Fruit fly (Drosophila melanogaster): ENCODE measurements around the gene Rlip.

dm6 chr3R:20984902-20985301 is 32.6 kb upstream of the Rlip start:
- TF ChIP-seq esg (GFP tag; conservative IDR thresholded peaks at IDR 0.05) (no peak), salm (tag; optimal IDR thresholded peaks at IDR 0.05) (no peak), Hr39 (optimal IDR thresholded peaks at IDR 0.05) (no peak), pros (GFP tag; optimal IDR thresholded peaks at IDR 0.05) (no peak), CG10543 (GFP tag; optimal IDR thresholded peaks at IDR 0.05) (no peak), CG12299 (tag; optimal IDR thresholded peaks at IDR 0.05) (no peak), B-H1 (GFP tag; IDR thresholded peaks at IDR 0.05) (no peak), slou (GFP tag; optimal IDR thresholded peaks at IDR 0.05) (no peak)
